Fruit fly (Drosophila melanogaster): ENCODE data around the gene CG5555.

- TF ChIP-seq CG15710 (tag; optimal IDR thresholded peaks at IDR 0.05), result peak; percentile 21
- TF ChIP-seq CG9948 (tag; optimal IDR thresholded peaks at IDR 0.05), result no peak
- TF ChIP-seq CG8301 (tag; optimal IDR thresholded peaks at IDR 0.05), result no peak
- peak; percentile 50; the same call in 1 of the 2 replicates for TF ChIP-seq CG12605 (GFP tag; IDR thresholded peaks at IDR 0.05)
- TF ChIP-seq fd96Ca (GFP tag; IDR thresholded peaks at IDR 0.05), result no peak
- no peak for TF ChIP-seq CG10348 (GFP tag; IDR thresholded peaks at IDR 0.05)
- TF ChIP-seq CG13204 (GFP tag; optimal IDR thresholded peaks at IDR 0.05), result no peak
- peak; percentile 37; the same call in 1 of the 2 replicates for TF ChIP-seq Ets98B (GFP tag; IDR thresholded peaks at IDR 0.05)
- TF ChIP-seq rn (GFP tag; IDR thresholded peaks at IDR 0.05), result no peak
- no peak for TF ChIP-seq CG17806 (tag; optimal IDR thresholded peaks at IDR 0.05)
- TF ChIP-seq CG14655 (GFP tag; optimal IDR thresholded peaks at IDR 0.05), result no peak
- TF ChIP-seq Snoo (tag; optimal IDR thresholded peaks at IDR 0.05), result no peak
Observed at dm6 chr3R:19153502-19153983, 26.8 kb downstream of the CG5555 start, which contains the start of gene CG5835.

All from whole organism, pupa.